Worm (Caenorhabditis elegans): Measurements from ENCODE around the gene oct-2.

Gene oct-2

DNA sequence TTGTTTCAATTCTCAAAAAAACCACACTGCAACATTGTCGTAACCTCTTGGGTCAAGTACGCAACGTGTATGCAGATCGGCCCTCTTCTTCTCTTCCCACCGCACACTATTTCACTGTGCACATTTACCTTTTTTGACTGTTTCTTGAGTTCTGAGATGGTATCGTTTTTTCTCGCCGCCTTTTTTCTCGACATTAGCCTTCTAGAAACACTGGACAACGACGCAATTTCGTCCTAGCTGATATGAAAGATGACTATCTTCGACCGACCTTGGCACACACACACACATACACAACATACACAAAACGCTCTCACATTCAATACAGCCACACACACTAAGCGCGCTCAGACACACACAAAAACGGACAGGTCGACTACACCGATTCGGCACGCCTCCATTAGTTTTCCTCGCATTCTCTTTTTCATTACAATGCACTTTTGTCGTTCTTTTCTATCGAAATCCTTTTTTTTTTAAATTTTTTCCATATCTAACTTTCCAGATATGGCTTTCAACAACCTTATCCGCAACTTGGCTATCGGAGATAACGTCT, 6.8 kb upstream of the oct-2 start, which contains the start of gene aco-1:
TSS of gene aco-1 (plus strand) at position 500 of the 550 bp plus-strand sequence.
- TF ChIP-seq hmg-4 (GFP tag; optimal IDR thresholded peaks at IDR 0.05) (peak; percentile 33), hnd-1 (tag; optimal IDR thresholded peaks at IDR 0.05) (no peak), pes-1 (GFP tag; IDR thresholded peaks at IDR 0.05) (no peak), scrt-1 (GFP tag; IDR thresholded peaks at IDR 0.05) (no peak), aly-1 (tag; optimal IDR thresholded peaks at IDR 0.05) (peak; percentile 60), hmbx-1 (tag; optimal IDR thresholded peaks at IDR 0.05) (no peak), tbx-11 (GFP tag; IDR thresholded peaks at IDR 0.05) (no peak), tbx-37 (GFP tag; conservative IDR thresholded peaks at IDR 0.05) (0 out of 2 replicates have a peak, but pooled peaks have one; percentile 12)

ce11 chrX:11340478-11340877, 5.8 kb upstream of the oct-2 start:
- no peak for TF ChIP-seq scrt-1 (GFP tag; IDR thresholded peaks at IDR 0.05)
- no peak for TF ChIP-seq tbx-11 (GFP tag; IDR thresholded peaks at IDR 0.05)
- TF ChIP-seq ets-7 (tag; optimal IDR thresholded peaks at IDR 0.05): no peak
- TF ChIP-seq tra-4 (tag; optimal IDR thresholded peaks at IDR 0.05): no peak
- TF ChIP-seq F13C5.2 (tag; optimal IDR thresholded peaks at IDR 0.05): no peak
- no peak for TF ChIP-seq flt-1 (GFP tag; IDR thresholded peaks at IDR 0.05)
- TF ChIP-seq sea-1 (GFP tag; conservative IDR thresholded peaks at IDR 0.05): no peak

DNA sequence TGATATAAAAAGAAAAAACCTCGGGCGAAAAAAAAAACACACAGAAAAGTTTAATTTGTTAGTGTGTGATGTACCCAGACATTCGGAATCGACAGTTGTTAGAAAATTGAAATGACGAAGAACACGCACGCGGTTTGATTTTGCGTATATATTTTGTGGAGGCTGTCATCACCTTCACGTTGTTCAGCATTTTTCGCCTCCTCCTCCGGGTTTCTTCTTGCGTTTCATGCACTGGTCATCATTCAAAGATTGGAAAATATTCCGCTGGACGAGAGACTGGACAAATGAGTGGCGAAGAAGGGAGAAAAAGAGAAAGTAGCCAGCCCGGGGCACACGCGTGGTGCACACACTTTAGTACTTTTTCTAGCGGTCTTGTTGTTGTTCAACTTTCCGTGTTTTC, 1.4 kb upstream of the oct-2 start:
- TF ChIP-seq tra-4 (tag; optimal IDR thresholded peaks at IDR 0.05): no peak
- no peak for TF ChIP-seq tbx-11 (GFP tag; IDR thresholded peaks at IDR 0.05)
- TF ChIP-seq hnd-1 (tag; optimal IDR thresholded peaks at IDR 0.05): no peak
- no peak for TF ChIP-seq scrt-1 (GFP tag; IDR thresholded peaks at IDR 0.05)
- no peak for TF ChIP-seq tbx-37 (GFP tag; conservative IDR thresholded peaks at IDR 0.05)
- no peak for TF ChIP-seq pes-1 (GFP tag; IDR thresholded peaks at IDR 0.05)
- no peak for TF ChIP-seq sea-1 (GFP tag; conservative IDR thresholded peaks at IDR 0.05)
- TF ChIP-seq ceh-13 (GFP tag; optimal IDR thresholded peaks at IDR 0.05): no peak
- TF ChIP-seq B0310.2 (tag; optimal IDR thresholded peaks at IDR 0.05): no peak
- TF ChIP-seq flt-1 (GFP tag; IDR thresholded peaks at IDR 0.05): no peak
- no peak for TF ChIP-seq aly-1 (tag; optimal IDR thresholded peaks at IDR 0.05)
- no peak for TF ChIP-seq F13C5.2 (tag; optimal IDR thresholded peaks at IDR 0.05)
- no peak for TF ChIP-seq hmbx-1 (tag; optimal IDR thresholded peaks at IDR 0.05)
- no peak for TF ChIP-seq ceh-36 (tag; optimal IDR thresholded peaks at IDR 0.05)
- TF ChIP-seq ama-1 (optimal IDR thresholded peaks at IDR 0.05): no peak
- TF ChIP-seq hmg-4 (GFP tag; optimal IDR thresholded peaks at IDR 0.05): no peak
- TF ChIP-seq ets-7 (tag; optimal IDR thresholded peaks at IDR 0.05): no peak

DNA sequence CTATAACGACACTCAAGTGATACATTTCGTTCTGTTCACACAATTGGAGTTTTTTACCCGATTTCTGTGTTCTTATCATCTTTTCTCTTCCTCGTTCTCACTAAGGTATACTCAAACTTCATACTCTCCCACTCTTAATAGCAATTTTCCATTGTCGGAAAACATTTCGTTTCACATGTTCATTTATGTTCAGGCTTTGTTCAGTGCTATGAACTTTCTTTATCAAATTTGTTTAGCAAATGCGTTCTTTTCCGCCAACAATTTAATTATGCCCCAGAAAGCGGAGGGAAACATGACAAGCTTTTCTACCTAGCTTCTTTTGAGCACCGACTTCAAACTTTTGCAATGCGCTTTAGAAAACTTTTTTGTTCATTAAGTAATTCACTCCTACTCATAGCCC, 784 bp upstream of the oct-2 start:
- TF ChIP-seq B0310.2 (tag; optimal IDR thresholded peaks at IDR 0.05) (no peak), flt-1 (GFP tag; IDR thresholded peaks at IDR 0.05) (no peak), tbx-11 (GFP tag; IDR thresholded peaks at IDR 0.05) (no peak), ets-7 (tag; optimal IDR thresholded peaks at IDR 0.05) (no peak), tra-4 (tag; optimal IDR thresholded peaks at IDR 0.05) (no peak), ama-1 (optimal IDR thresholded peaks at IDR 0.05) (no peak), ceh-36 (tag; optimal IDR thresholded peaks at IDR 0.05) (no peak), hmg-4 (GFP tag; optimal IDR thresholded peaks at IDR 0.05) (no peak), pes-1 (GFP tag; IDR thresholded peaks at IDR 0.05) (no peak), hnd-1 (tag; optimal IDR thresholded peaks at IDR 0.05) (no peak), scrt-1 (GFP tag; IDR thresholded peaks at IDR 0.05) (no peak), tbx-37 (GFP tag; conservative IDR thresholded peaks at IDR 0.05) (no peak)

DNA sequence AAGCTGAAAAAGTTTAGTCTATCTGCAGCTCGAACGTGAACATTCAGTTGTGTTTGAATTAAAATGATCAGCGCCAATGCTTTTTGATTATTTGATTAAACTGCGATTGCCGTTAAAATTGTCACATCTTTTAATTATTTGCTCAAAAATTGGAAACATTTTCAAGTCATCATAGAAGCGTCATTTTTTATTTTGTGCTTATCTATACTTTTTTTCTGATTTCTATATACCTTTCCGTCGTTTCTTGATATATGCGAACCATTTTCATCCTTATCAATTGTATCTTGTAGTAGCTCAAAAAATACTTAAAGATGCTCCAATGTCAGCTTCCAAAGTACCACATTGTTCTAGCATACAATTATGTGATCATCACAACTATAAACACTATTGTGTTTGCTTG, 5.0 kb downstream of the oct-2 start:
- no peak for TF ChIP-seq ceh-13 (GFP tag; optimal IDR thresholded peaks at IDR 0.05)
- TF ChIP-seq sea-1 (GFP tag; conservative IDR thresholded peaks at IDR 0.05): no peak
- TF ChIP-seq B0310.2 (tag; optimal IDR thresholded peaks at IDR 0.05): no peak
- no peak for TF ChIP-seq flt-1 (GFP tag; IDR thresholded peaks at IDR 0.05)
- no peak for TF ChIP-seq tbx-11 (GFP tag; IDR thresholded peaks at IDR 0.05)
- TF ChIP-seq hmbx-1 (tag; optimal IDR thresholded peaks at IDR 0.05): no peak
- TF ChIP-seq scrt-1 (GFP tag; IDR thresholded peaks at IDR 0.05): no peak
- no peak for TF ChIP-seq aly-1 (tag; optimal IDR thresholded peaks at IDR 0.05)

- no peak for TF ChIP-seq ama-1 (optimal IDR thresholded peaks at IDR 0.05)
- no peak for TF ChIP-seq tbx-37 (GFP tag; conservative IDR thresholded peaks at IDR 0.05)
- TF ChIP-seq hmg-4 (GFP tag; optimal IDR thresholded peaks at IDR 0.05): no peak
- no peak for TF ChIP-seq tra-4 (tag; optimal IDR thresholded peaks at IDR 0.05)
- TF ChIP-seq ets-7 (tag; optimal IDR thresholded peaks at IDR 0.05): no peak
- TF ChIP-seq sea-1 (GFP tag; conservative IDR thresholded peaks at IDR 0.05): no peak
- TF ChIP-seq pes-1 (GFP tag; IDR thresholded peaks at IDR 0.05): no peak
- no peak for TF ChIP-seq F13C5.2 (tag; optimal IDR thresholded peaks at IDR 0.05)
- TF ChIP-seq B0310.2 (tag; optimal IDR thresholded peaks at IDR 0.05): no peak
- TF ChIP-seq hmbx-1 (tag; optimal IDR thresholded peaks at IDR 0.05): no peak
- TF ChIP-seq scrt-1 (GFP tag; IDR thresholded peaks at IDR 0.05): no peak
- no peak for TF ChIP-seq flt-1 (GFP tag; IDR thresholded peaks at IDR 0.05)
These were observed 5.6 kb downstream of the oct-2 start, which contains the start of gene pgp-3 for ce11 chrX:11351856-11352255. TSS of gene pgp-3 (plus strand) at chrX:11352156.

DNA sequence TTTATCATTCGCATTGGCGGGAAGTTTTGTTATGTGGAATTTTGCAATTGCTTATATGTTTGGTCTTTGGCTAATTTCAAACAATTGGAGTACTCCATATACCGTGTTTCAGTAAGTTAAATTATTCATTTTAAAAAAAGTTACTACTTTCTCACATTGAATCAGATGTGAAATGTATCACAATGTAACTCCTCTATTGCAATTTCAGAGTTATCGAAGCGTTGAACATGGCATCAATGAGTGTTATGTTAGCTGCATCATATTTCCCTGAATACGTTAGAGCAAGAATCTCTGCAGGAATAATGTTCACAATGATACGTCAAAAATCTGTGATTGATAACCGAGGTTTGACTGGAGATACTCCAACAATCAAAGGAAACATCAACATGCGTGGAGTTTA, 9.6 kb downstream of the oct-2 start:
- no peak for TF ChIP-seq hmbx-1 (tag; optimal IDR thresholded peaks at IDR 0.05)
- no peak for TF ChIP-seq flt-1 (GFP tag; IDR thresholded peaks at IDR 0.05)
- TF ChIP-seq ceh-36 (tag; optimal IDR thresholded peaks at IDR 0.05): no peak
- TF ChIP-seq pes-1 (GFP tag; IDR thresholded peaks at IDR 0.05): no peak
- no peak for TF ChIP-seq ama-1 (optimal IDR thresholded peaks at IDR 0.05)
- TF ChIP-seq tbx-11 (GFP tag; IDR thresholded peaks at IDR 0.05): no peak
- no peak for TF ChIP-seq B0310.2 (tag; optimal IDR thresholded peaks at IDR 0.05)
- no peak for TF ChIP-seq hmg-4 (GFP tag; optimal IDR thresholded peaks at IDR 0.05)
- no peak for TF ChIP-seq sea-1 (GFP tag; conservative IDR thresholded peaks at IDR 0.05)
- TF ChIP-seq ceh-13 (GFP tag; optimal IDR thresholded peaks at IDR 0.05): no peak
- TF ChIP-seq F13C5.2 (tag; optimal IDR thresholded peaks at IDR 0.05): no peak
- TF ChIP-seq aly-1 (tag; optimal IDR thresholded peaks at IDR 0.05): no peak
- no peak for TF ChIP-seq scrt-1 (GFP tag; IDR thresholded peaks at IDR 0.05)

DNA sequence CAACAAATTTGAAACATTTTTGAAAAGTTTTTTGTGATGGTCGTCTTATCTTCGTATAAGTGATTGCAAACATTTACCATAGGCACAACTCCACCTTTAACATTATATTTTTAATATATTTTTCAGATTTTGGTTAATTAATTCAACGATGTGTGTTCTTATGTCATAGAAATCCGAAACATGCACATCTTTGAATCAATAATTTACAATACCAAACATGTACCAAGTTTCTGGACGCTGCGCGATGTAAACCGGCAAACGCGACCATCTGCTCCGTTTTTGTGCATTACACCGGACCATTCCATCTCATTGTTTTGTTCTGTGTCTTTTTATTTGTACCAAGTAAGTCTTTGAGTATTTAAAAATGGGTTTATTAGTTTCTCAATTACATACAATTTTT, 11.3 kb downstream of the oct-2 start, which contains the start of gene pgp-4:
TSS of gene pgp-4 (plus strand) at position 301 of the 400 bp plus-strand sequence.
- TF ChIP-seq sea-1 (GFP tag; conservative IDR thresholded peaks at IDR 0.05): no peak
- TF ChIP-seq hmbx-1 (tag; optimal IDR thresholded peaks at IDR 0.05): no peak
- TF ChIP-seq flt-1 (GFP tag; IDR thresholded peaks at IDR 0.05): no peak
- TF ChIP-seq pes-1 (GFP tag; IDR thresholded peaks at IDR 0.05): no peak
- TF ChIP-seq B0310.2 (tag; optimal IDR thresholded peaks at IDR 0.05): no peak
- TF ChIP-seq ama-1 (optimal IDR thresholded peaks at IDR 0.05): no peak
- no peak for TF ChIP-seq hnd-1 (tag; optimal IDR thresholded peaks at IDR 0.05)
- no peak for TF ChIP-seq ceh-36 (tag; optimal IDR thresholded peaks at IDR 0.05)
- TF ChIP-seq F13C5.2 (tag; optimal IDR thresholded peaks at IDR 0.05): no peak
- TF ChIP-seq hmg-4 (GFP tag; optimal IDR thresholded peaks at IDR 0.05): no peak
- no peak for TF ChIP-seq scrt-1 (GFP tag; IDR thresholded peaks at IDR 0.05)
- TF ChIP-seq tbx-11 (GFP tag; IDR thresholded peaks at IDR 0.05): no peak
- no peak for TF ChIP-seq tra-4 (tag; optimal IDR thresholded peaks at IDR 0.05)
